Fruit fly (Drosophila melanogaster) whole organism, prepupa: ENCODE results near the gene Prm.

Source experiments
- Blimp-1 ChIP-seq: fragments of 200-800 bp; sonication (Bioruptor generic); optimal IDR thresholded peaks from 3 replicates; lab custom pipeline; 2017; ENCODE audit warnings: missing biosample characterization, missing genetic modification characterization, mild to moderate bottlenecking, moderate library complexity, missing genetic modification reagents
- CG10631 ChIP-seq: fragments of 200-800 bp; sonication (Bioruptor generic); optimal IDR thresholded peaks from 2 replicates; lab custom pipeline; 2016; ENCODE audit warnings: missing biosample characterization, missing genetic modification characterization
- CG10669 ChIP-seq: fragments of 200-800 bp; sonication (Bioruptor generic); optimal IDR thresholded peaks from 3 replicates; lab custom pipeline; 2018; ENCODE audit warnings: missing biosample characterization, mild to moderate bottlenecking, missing genetic modification characterization, moderate library complexity
- CG11294 ChIP-seq: fragments of 200-800 bp; sonication (Bioruptor generic); IDR thresholded peaks from 2 replicates; pipeline ENCODE4 v1.3.6; 2022; ENCODE audit warnings: missing biosample characterization, missing genetic modification characterization
- CG11762 ChIP-seq: fragments of 200-800 bp; sonication (Bioruptor generic); optimal IDR thresholded peaks from 3 replicates; lab custom pipeline; 2016; ENCODE audit warnings: missing biosample characterization, missing genetic modification characterization; ENCODE audit not compliant: insufficient read depth
- CG15336 ChIP-seq: fragments of 200-800 bp; sonication (Bioruptor generic); IDR thresholded peaks from 2 replicates; pipeline ENCODE4 v1.3.6; 2022; ENCODE audit warnings: missing biosample characterization, missing genetic modification characterization
- CG1621 ChIP-seq: fragments of 200-800 bp; sonication (Bioruptor generic); optimal IDR thresholded peaks from 3 replicates; lab custom pipeline; 2018; ENCODE audit warnings: missing biosample characterization, mild to moderate bottlenecking, missing genetic modification characterization
- CG16779 ChIP-seq: fragments of 200-800 bp; sonication (Bioruptor generic); optimal IDR thresholded peaks from 3 replicates; lab custom pipeline; 2017; ENCODE audit warnings: missing biosample characterization, mild to moderate bottlenecking, missing genetic modification characterization
- CG3032 ChIP-seq: fragments of 200-800 bp; optimal IDR thresholded peaks from 2 replicates; lab custom pipeline; 2019; ENCODE audit warnings: missing biosample characterization, mild to moderate bottlenecking, missing genetic modification characterization, moderate library complexity
- CG31627 ChIP-seq: fragments of 200-800 bp; sonication (Bioruptor generic); optimal IDR thresholded peaks from 3 replicates; lab custom pipeline; 2016; ENCODE audit warnings: missing biosample characterization, missing genetic modification characterization
- CG6163 ChIP-seq: fragments of 200-800 bp; sonication (Bioruptor generic); IDR thresholded peaks from 3 replicates; pipeline ENCODE4 v1.3.6; 2022; ENCODE audit warnings: missing biosample characterization, missing genetic modification characterization
- CG6276 ChIP-seq: fragments of 200-800 bp; sonication (Bioruptor generic); optimal IDR thresholded peaks from 2 replicates; lab custom pipeline; 2017; ENCODE audit warnings: missing biosample characterization, mild to moderate bottlenecking, missing genetic modification characterization
- CG6792 ChIP-seq: fragments of 200-800 bp; sonication (Bioruptor generic); optimal IDR thresholded peaks from 3 replicates; lab custom pipeline; 2016; ENCODE audit warnings: missing biosample characterization, missing genetic modification characterization
- CG6808 ChIP-seq: fragments of 200-800 bp; sonication (Bioruptor generic); optimal IDR thresholded peaks from 3 replicates; lab custom pipeline; 2017; ENCODE audit warnings: missing biosample characterization, missing genetic modification characterization, mild to moderate bottlenecking, moderate library complexity, missing genetic modification reagents
- CG7368 ChIP-seq: fragments of 200-800 bp; sonication (Bioruptor generic); optimal IDR thresholded peaks from 3 replicates; lab custom pipeline; 2016; ENCODE audit warnings: missing biosample characterization, missing genetic modification characterization
- CG8119 ChIP-seq: fragments of 200-800 bp; sonication (Bioruptor generic); IDR thresholded peaks from 3 replicates; pipeline ENCODE4 v1.3.6; 2022; ENCODE audit warnings: missing biosample characterization, missing genetic modification characterization
- CG8319 ChIP-seq: fragments of 200-800 bp; sonication (Bioruptor generic); optimal IDR thresholded peaks from 3 replicates; lab custom pipeline; 2016; ENCODE audit warnings: missing biosample characterization, missing genetic modification characterization
- CG8632 ChIP-seq: fragments of 200-800 bp; sonication (Bioruptor generic); optimal IDR thresholded peaks from 3 replicates; lab custom pipeline; 2016; ENCODE audit warnings: missing biosample characterization, missing genetic modification characterization
- CG9139 ChIP-seq: fragments of 200-800 bp; sonication (Bioruptor generic); optimal IDR thresholded peaks from 3 replicates; lab custom pipeline; 2017; ENCODE audit warnings: missing biosample characterization, mild to moderate bottlenecking, missing genetic modification characterization
- Eip75B ChIP-seq: fragments of 200-800 bp; sonication (Bioruptor generic); optimal IDR thresholded peaks from 3 replicates; lab custom pipeline; 2016; ENCODE audit warnings: missing biosample characterization, missing genetic modification characterization
- Eip78C ChIP-seq: fragments of 200-800 bp; sonication (Bioruptor generic); peaks from one replicate; lab custom pipeline; 2016; ENCODE audit warnings: missing biosample characterization, missing genetic modification characterization
- Ets21C ChIP-seq: fragments of 200-800 bp; sonication (Bioruptor generic); optimal IDR thresholded peaks from 3 replicates; lab custom pipeline; 2016; ENCODE audit warnings: missing biosample characterization, missing genetic modification characterization
- Ets96B ChIP-seq: fragments of 200-800 bp; optimal IDR thresholded peaks from 2 replicates; lab custom pipeline; 2019; ENCODE audit warnings: missing biosample characterization, mild to moderate bottlenecking, missing genetic modification characterization, moderate library complexity
- Hr38 ChIP-seq: sonication (Bioruptor generic); optimal IDR thresholded peaks from 2 replicates; lab custom pipeline; 2016; ENCODE audit warnings: missing biosample characterization, missing genetic modification characterization
- Hr4 ChIP-seq: fragments of 200-800 bp; sonication (Bioruptor generic); optimal IDR thresholded peaks from 3 replicates; lab custom pipeline; 2016; ENCODE audit warnings: missing biosample characterization, missing genetic modification characterization
- Met ChIP-seq: fragments of 200-800 bp; sonication (Bioruptor generic); optimal IDR thresholded peaks from 3 replicates; lab custom pipeline; 2016; ENCODE audit warnings: missing biosample characterization, missing genetic modification characterization
- Smox ChIP-seq: fragments of 200-800 bp; sonication (Bioruptor generic); optimal IDR thresholded peaks from 3 replicates; lab custom pipeline; 2016; ENCODE audit warnings: missing biosample characterization, missing genetic modification characterization
- Sox14 ChIP-seq: fragments of 200-800 bp; sonication (Bioruptor generic); optimal IDR thresholded peaks from 3 replicates; lab custom pipeline; 2016; ENCODE audit warnings: missing biosample characterization, missing genetic modification characterization
- Sox15 ChIP-seq: fragments of 200-800 bp; sonication (Bioruptor generic); optimal IDR thresholded peaks from 3 replicates; lab custom pipeline; 2016; ENCODE audit warnings: missing biosample characterization, missing genetic modification characterization
- acj6 ChIP-seq: fragments of 200-800 bp; sonication (Bioruptor generic); optimal IDR thresholded peaks from 3 replicates; lab custom pipeline; 2016; ENCODE audit warnings: missing biosample characterization, missing genetic modification characterization
- cyc ChIP-seq: fragments of 200-800 bp; sonication (Bioruptor generic); optimal IDR thresholded peaks from 3 replicates; lab custom pipeline; 2016; ENCODE audit warnings: missing biosample characterization, missing genetic modification characterization
- dsx ChIP-seq: fragments of 200-800 bp; optimal IDR thresholded peaks from 3 replicates; lab custom pipeline; 2019; ENCODE audit warnings: missing biosample characterization, mild to moderate bottlenecking, missing genetic modification characterization, moderate library complexity; ENCODE audit not compliant: poor library complexity, severe bottlenecking
- esn ChIP-seq: fragments of 200-800 bp; sonication (Bioruptor generic); optimal IDR thresholded peaks from 2 replicates; lab custom pipeline; 2016; ENCODE audit warnings: missing biosample characterization, mild to moderate bottlenecking, missing genetic modification characterization, moderate library complexity
- fd59A ChIP-seq: fragments of 200-800 bp; sonication (Bioruptor generic); optimal IDR thresholded peaks from 2 replicates; lab custom pipeline; 2017; ENCODE audit warnings: missing biosample characterization, mild to moderate bottlenecking, missing genetic modification characterization, missing genetic modification reagents
- fd85E ChIP-seq: fragments of 200-800 bp; sonication (Bioruptor generic); optimal IDR thresholded peaks from 3 replicates; lab custom pipeline; 2016; ENCODE audit warnings: missing biosample characterization, missing genetic modification characterization
- fkh ChIP-seq: fragments of 200-800 bp; sonication (Bioruptor generic); optimal IDR thresholded peaks from 3 replicates; lab custom pipeline; 2017; ENCODE audit warnings: missing biosample characterization, mild to moderate bottlenecking, missing genetic modification characterization, moderate library complexity
- lz ChIP-seq: fragments of 200-800 bp; sonication (Bioruptor generic); optimal IDR thresholded peaks from 3 replicates; lab custom pipeline; 2016; ENCODE audit warnings: missing biosample characterization, missing genetic modification characterization
- net ChIP-seq: fragments of 200-800 bp; sonication (Bioruptor generic); optimal IDR thresholded peaks from 3 replicates; lab custom pipeline; 2016; ENCODE audit warnings: missing biosample characterization, missing genetic modification characterization
- pdm3 ChIP-seq: fragments of 200-800 bp; sonication (Bioruptor generic); optimal IDR thresholded peaks from 3 replicates; lab custom pipeline; 2016; ENCODE audit warnings: missing biosample characterization, missing genetic modification characterization
- salr ChIP-seq, 2 experiments: fragments of 200-800 bp; sonication (Bioruptor generic); optimal IDR thresholded peaks; 3 replicates each; lab custom pipeline; 2016 to 2018; ENCODE audit warnings: missing biosample characterization in 2 of 2, missing genetic modification characterization in 2 of 2, mild to moderate bottlenecking in 1 of 2
- spab ChIP-seq: fragments of 200-800 bp; sonication (Bioruptor generic); optimal IDR thresholded peaks from 2 replicates; lab custom pipeline; 2017; ENCODE audit warnings: missing biosample characterization, mild to moderate bottlenecking, missing genetic modification characterization, missing genetic modification reagents
- ss ChIP-seq, 2 experiments: fragments of 200-800 bp; sonication (Bioruptor generic); optimal IDR thresholded peaks; 2 replicates in 1 of 2; 3 replicates in 1 of 2; lab custom pipeline; 2017 to 2018; ENCODE audit warnings: mild to moderate bottlenecking in 2 of 2, missing biosample characterization in 2 of 2, missing genetic modification characterization in 2 of 2, moderate library complexity in 1 of 2
- topi ChIP-seq: fragments of 200-800 bp; sonication (Bioruptor generic); optimal IDR thresholded peaks from 3 replicates; lab custom pipeline; 2016; ENCODE audit warnings: missing biosample characterization, missing genetic modification characterization
- vri ChIP-seq: fragments of 200-800 bp; sonication (Bioruptor generic); optimal IDR thresholded peaks from 3 replicates; lab custom pipeline; 2016; ENCODE audit warnings: missing biosample characterization, mild to moderate bottlenecking, missing genetic modification characterization

Prm gene

dm6 chr3L:8781993-8782392 is 36.9 kb upstream of the Prm start (continued):
- TF ChIP-seq CG7368 (GFP tag; lab: Kevin White, UChicago) (no peak), CG11294 (GFP tag; lab: Robert Waterston, UW) (no peak), spab (GFP tag; lab: Kevin White, UChicago) (no peak), Met (GFP tag; lab: Kevin White, UChicago) (no peak), CG6276 (GFP tag; lab: Kevin White, UChicago) (peak; percentile 67), Sox15 (GFP tag; lab: Kevin White, UChicago) (no peak), Ets96B (no peak), Blimp-1 (GFP tag; lab: Kevin White, UChicago) (no peak), pdm3 (GFP tag; lab: Kevin White, UChicago) (peak; percentile 48), CG8632 (GFP tag; lab: Kevin White, UChicago) (peak; percentile 35), CG31627 (peak; percentile 14), CG6163 (GFP tag; lab: Robert Waterston, UW) (peak; percentile 35; the same call in 1 of the 3 replicates), net (GFP tag; lab: Kevin White, UChicago) (peak; percentile 17), Eip78C (GFP tag; lab: Kevin White, UChicago) (peak; percentile 89), fd59A (GFP tag; lab: Kevin White, UChicago) (peak; percentile 6), CG8119 (peak; percentile 73), dsx (GFP tag; lab: Kevin White, UChicago) (no peak), CG15336 (GFP tag; lab: Robert Waterston, UW) (peak; percentile 73), CG8319 (GFP tag; lab: Kevin White, UChicago) (no peak)

dm6 chr3L:8780723-8781296 is 35.7 kb upstream of the Prm start:
- TF ChIP-seq fkh (GFP tag; lab: Kevin White, UChicago) (peak; percentile 58), Sox14 (GFP tag; lab: Kevin White, UChicago) (no peak)

- no peak for TF ChIP-seq Sox15 (GFP tag; lab: Kevin White, UChicago)
- peak; percentile 37 for TF ChIP-seq vri (GFP tag; lab: Kevin White, UChicago)
- no peak for TF ChIP-seq CG1621
- TF ChIP-seq dsx (GFP tag; lab: Kevin White, UChicago) = no peak
- TF ChIP-seq Eip75B = no peak
- peak; percentile 44 for TF ChIP-seq Smox
- no peak for TF ChIP-seq Ets21C (GFP tag; lab: Kevin White, UChicago)
- no peak for TF ChIP-seq CG16779
- TF ChIP-seq CG3032 (tag; lab: Kevin White, UChicago) = no peak
- TF ChIP-seq CG6792 = no peak
- no peak for TF ChIP-seq CG6808 (GFP tag; lab: Kevin White, UChicago)
- peak; percentile 20 for TF ChIP-seq Sox14 (GFP tag; lab: Kevin White, UChicago)
- TF ChIP-seq CG6276 (GFP tag; lab: Kevin White, UChicago) = no peak
- TF ChIP-seq cyc = no peak
- TF ChIP-seq Ets96B = no peak
- TF ChIP-seq ss (GFP tag; optimal IDR thresholded peaks at IDR 0.05; lab: Kevin White, UChicago) = no peak
- no peak for TF ChIP-seq CG7368 (GFP tag; lab: Kevin White, UChicago)
- TF ChIP-seq CG15336 (GFP tag; lab: Robert Waterston, UW) = no peak
- no peak for TF ChIP-seq CG9139
- no peak for TF ChIP-seq CG10669
- TF ChIP-seq Met (GFP tag; lab: Kevin White, UChicago) = peak; percentile 45
- TF ChIP-seq CG8632 (GFP tag; lab: Kevin White, UChicago) = peak; percentile 8
- peak; percentile 60 for TF ChIP-seq Eip78C (GFP tag; lab: Kevin White, UChicago)
- TF ChIP-seq CG10631 (GFP tag; lab: Kevin White, UChicago) = no peak
- no peak for TF ChIP-seq salr (GFP tag; optimal IDR thresholded peaks at IDR 0.05; lab: Kevin White, UChicago)
- TF ChIP-seq Hr4 (GFP tag; lab: Kevin White, UChicago) = no peak
- no peak for TF ChIP-seq Hr38 (GFP tag; lab: Kevin White, UChicago)
- TF ChIP-seq acj6 (GFP tag; lab: Kevin White, UChicago) = no peak
- TF ChIP-seq Blimp-1 (GFP tag; lab: Kevin White, UChicago) = no peak
- TF ChIP-seq fd59A (GFP tag; lab: Kevin White, UChicago) = no peak
- no peak for TF ChIP-seq CG11762 (GFP tag; lab: Kevin White, UChicago)
- TF ChIP-seq CG6163 (GFP tag; lab: Robert Waterston, UW) = no peak
- TF ChIP-seq net (GFP tag; lab: Kevin White, UChicago) = no peak
- TF ChIP-seq fd85E (GFP tag; lab: Kevin White, UChicago) = no peak
- peak; percentile 61 for TF ChIP-seq esn
- TF ChIP-seq lz (GFP tag; lab: Kevin White, UChicago) = no peak
- no peak for TF ChIP-seq topi (GFP tag; lab: Kevin White, UChicago)
Measured at dm6 chr3L:8777313-8777924, 32.3 kb upstream of the Prm start.
